Worm (Caenorhabditis elegans) whole organism, L2 larva: ENCODE measurements around the gene catp-8.

Experiments used
- C34F6.9 ChIP-seq: fragments of 150-350 bp; optimal IDR thresholded peaks from 2 replicates; lab custom pipeline; 2014; ENCODE audit warnings: missing biosample characterization, missing genetic modification characterization
- ceh-82 ChIP-seq: fragments of 150-350 bp; optimal IDR thresholded peaks from 2 replicates; lab custom pipeline; 2014; ENCODE audit warnings: missing biosample characterization, missing genetic modification characterization
- dmd-4 ChIP-seq: sonication (generic microtip); optimal IDR thresholded peaks from 2 replicates; lab custom pipeline; 2017; ENCODE audit warnings: missing biosample characterization, missing genetic modification characterization
- elt-3 ChIP-seq: sonication (generic microtip); optimal IDR thresholded peaks from 2 replicates; lab custom pipeline; 2017; ENCODE audit warnings: missing biosample characterization, missing genetic modification characterization
- gmeb-1 ChIP-seq: fragments of 150-350 bp; optimal IDR thresholded peaks from 2 replicates; lab custom pipeline; 2014; ENCODE audit warnings: missing biosample characterization, missing genetic modification characterization
- lin-13 ChIP-seq: fragments of 150-350 bp; optimal IDR thresholded peaks from 2 replicates; lab custom pipeline; 2014; ENCODE audit warnings: missing biosample characterization, missing genetic modification reagents, missing genetic modification characterization
- nhr-23 ChIP-seq: fragments of 150-350 bp; optimal IDR thresholded peaks from 2 replicates; lab custom pipeline; 2014; ENCODE audit warnings: missing biosample characterization, missing genetic modification reagents, missing genetic modification characterization
- nhr-6 ChIP-seq: fragments of 150-350 bp; optimal IDR thresholded peaks from 2 replicates; lab custom pipeline; 2014; ENCODE audit warnings: missing biosample characterization, missing genetic modification characterization
- nhr-77 ChIP-seq: fragments of 150-350 bp; optimal IDR thresholded peaks from 2 replicates; lab custom pipeline; 2014; ENCODE audit warnings: missing biosample characterization, missing genetic modification characterization
- unc-62 ChIP-seq: fragments of 150-350 bp; optimal IDR thresholded peaks from 2 replicates; lab custom pipeline; 2014; ENCODE audit warnings: missing biosample characterization, missing genetic modification reagents, missing genetic modification characterization
- zag-1 ChIP-seq: fragments of 150-350 bp; optimal IDR thresholded peaks from 2 replicates; lab custom pipeline; 2014; ENCODE audit warnings: missing biosample characterization, missing genetic modification characterization
- ztf-11 ChIP-seq: sonication (generic microtip); optimal IDR thresholded peaks from 2 replicates; lab custom pipeline; 2017; ENCODE audit warnings: missing biosample characterization, missing genetic modification characterization

ce11 chrIV:11489077-11489476 lies 10.0 kb upstream of the catp-8 start:
- TF ChIP-seq unc-62: no peak
- TF ChIP-seq nhr-77 (tag; lab: Kevin White, UChicago): no peak
- TF ChIP-seq gmeb-1 (tag; lab: Kevin White, UChicago): no peak
- TF ChIP-seq zag-1 (tag; lab: Kevin White, UChicago): no peak
- TF ChIP-seq ceh-82 (tag; lab: Kevin White, UChicago): no peak
- no peak for TF ChIP-seq ztf-11 (tag; lab: Kevin White, UChicago)
- TF ChIP-seq C34F6.9 (tag; lab: Kevin White, UChicago): no peak
- no peak for TF ChIP-seq nhr-23 (tag; lab: Kevin White, UChicago)
- no peak for TF ChIP-seq lin-13 (GFP tag; lab: Kevin White, UChicago)
- no peak for TF ChIP-seq nhr-6
- no peak for TF ChIP-seq elt-3 (tag; lab: Kevin White, UChicago)
- TF ChIP-seq dmd-4 (tag; lab: Kevin White, UChicago): no peak
